Fruit fly (Drosophila melanogaster) whole organism, embryonic: Measurements from ENCODE around the gene CG17982.

Experiments
- Blimp-1 ChIP-seq: fragments of 200-800 bp; sonication (Bioruptor generic); optimal IDR thresholded peaks from 3 replicates; lab custom pipeline; 2018; ENCODE audit warnings: missing biosample characterization, missing genetic modification characterization, mild to moderate bottlenecking, moderate library complexity, missing genetic modification reagents
- C15 ChIP-seq: fragments of 200-800 bp; sonication (Bioruptor generic); IDR thresholded peaks from 3 replicates; pipeline ENCODE4 v1.3.6; 2022; ENCODE audit warnings: missing biosample characterization, missing genetic modification characterization
- CG11085 ChIP-seq: fragments of 200-800 bp; sonication (Bioruptor generic); IDR thresholded peaks from 2 replicates; pipeline ENCODE4 v1.3.6; 2022; ENCODE audit warnings: missing biosample characterization, missing genetic modification characterization
- CG11723 ChIP-seq: fragments of 200-800 bp; sonication (Bioruptor generic); optimal IDR thresholded peaks from 2 replicates; lab custom pipeline; 2017; ENCODE audit warnings: missing biosample characterization, mild to moderate bottlenecking, missing genetic modification characterization
- CG1233 ChIP-seq: fragments of 200-800 bp; sonication (Bioruptor generic); optimal IDR thresholded peaks from 4 replicates; lab custom pipeline; 2018; ENCODE audit warnings: missing biosample characterization, mild to moderate bottlenecking, missing genetic modification characterization
- CG13424 ChIP-seq: fragments of 200-800 bp; sonication (Bioruptor generic); optimal IDR thresholded peaks from 2 replicates; lab custom pipeline; 2019; ENCODE audit warnings: missing biosample characterization, mild to moderate bottlenecking, missing genetic modification characterization, moderate library complexity
- CG13894 ChIP-seq: fragments of 200-800 bp; sonication (Bioruptor generic); optimal IDR thresholded peaks from 3 replicates; lab custom pipeline; 2018; ENCODE audit warnings: missing biosample characterization, mild to moderate bottlenecking, missing genetic modification characterization, moderate library complexity
- CG14014 ChIP-seq: fragments of 200-800 bp; sonication (Bioruptor generic); IDR thresholded peaks from 2 replicates; pipeline ENCODE4 v1.3.6; 2022; ENCODE audit warnings: missing biosample characterization, missing genetic modification characterization
- CG14710 ChIP-seq: fragments of 200-800 bp; sonication (Bioruptor generic); optimal IDR thresholded peaks from 3 replicates; lab custom pipeline; 2019; ENCODE audit warnings: missing biosample characterization, mild to moderate bottlenecking, missing genetic modification characterization, moderate library complexity
- CG15479 ChIP-seq: fragments of 200-800 bp; sonication (Bioruptor generic); optimal IDR thresholded peaks from 3 replicates; lab custom pipeline; 2019; ENCODE audit warnings: missing biosample characterization, mild to moderate bottlenecking, missing genetic modification characterization, moderate library complexity
- CG15696 ChIP-seq: fragments of 200-800 bp; sonication (Bioruptor generic); optimal IDR thresholded peaks from 2 replicates; lab custom pipeline; 2019; ENCODE audit warnings: missing biosample characterization, mild to moderate bottlenecking, missing genetic modification characterization, moderate library complexity
- CG17186 ChIP-seq: fragments of 200-800 bp; sonication (Bioruptor generic); optimal IDR thresholded peaks from 3 replicates; lab custom pipeline; 2017; ENCODE audit warnings: missing biosample characterization, missing genetic modification reagents, missing genetic modification characterization
- CG1832 ChIP-seq: fragments of 200-800 bp; sonication (Bioruptor generic); optimal IDR thresholded peaks from 2 replicates; lab custom pipeline; 2017; ENCODE audit warnings: missing biosample characterization, mild to moderate bottlenecking, missing genetic modification characterization, inconsistent platforms
- CG32772 ChIP-seq: fragments of 200-800 bp; sonication (Bioruptor generic); IDR thresholded peaks from 2 replicates; pipeline ENCODE4 v1.3.6; 2022; ENCODE audit warnings: missing biosample characterization, missing genetic modification characterization
- CG3847 ChIP-seq: fragments of 200-800 bp; sonication (Bioruptor generic); IDR thresholded peaks from 2 replicates; pipeline ENCODE4 v1.3.6; 2022; ENCODE audit warnings: missing biosample characterization, missing genetic modification characterization
- CG42726 ChIP-seq: fragments of 200-800 bp; sonication (Bioruptor generic); IDR thresholded peaks from 2 replicates; pipeline ENCODE4 v1.3.6; 2022; ENCODE audit warnings: missing biosample characterization, missing genetic modification characterization; ENCODE audit not compliant: partially characterized antibody
- CG4424 ChIP-seq: fragments of 200-800 bp; sonication (Bioruptor generic); optimal IDR thresholded peaks from 3 replicates; lab custom pipeline; 2016; ENCODE audit warnings: missing biosample characterization, missing genetic modification characterization
- CG8281 ChIP-seq: fragments of 200-800 bp; sonication (Bioruptor generic); optimal IDR thresholded peaks from 2 replicates; lab custom pipeline; 2018; ENCODE audit warnings: missing biosample characterization, mild to moderate bottlenecking, missing genetic modification characterization, moderate library complexity
- CG8388 ChIP-seq: fragments of 200-800 bp; sonication (Bioruptor generic); optimal IDR thresholded peaks from 2 replicates; lab custom pipeline; 2019; ENCODE audit warnings: missing biosample characterization, mild to moderate bottlenecking, missing genetic modification characterization, moderate library complexity
- CG9215 ChIP-seq: fragments of 200-800 bp; sonication (Bioruptor generic); IDR thresholded peaks from 2 replicates; pipeline ENCODE4 v1.3.6; 2022; ENCODE audit warnings: missing biosample characterization, missing genetic modification characterization
- CkIIα-i1 ChIP-seq: fragments of 200-800 bp; sonication (Bioruptor generic); IDR thresholded peaks from 2 replicates; pipeline ENCODE4 v1.3.6; 2022; ENCODE audit warnings: missing biosample characterization, missing genetic modification characterization
- Doc2 ChIP-seq: fragments of 200-800 bp; sonication (Bioruptor generic); IDR thresholded peaks from 2 replicates; pipeline ENCODE4 v1.3.6; 2022; ENCODE audit warnings: missing biosample characterization, missing genetic modification characterization
- Hr39 ChIP-seq: fragments of >200 bp; optimal IDR thresholded peaks from 2 replicates; lab custom pipeline; 2017
- Neu2 ChIP-seq: fragments of 200-800 bp; sonication (Bioruptor generic); optimal IDR thresholded peaks from 3 replicates; lab custom pipeline; 2016; ENCODE audit warnings: missing biosample characterization, missing genetic modification characterization, borderline replicate concordance
- Pdp1 ChIP-seq, 2 experiments: fragments of 200-800 bp; sonication (Bioruptor generic); optimal IDR thresholded peaks; 3 replicates each; lab custom pipeline; 2016; ENCODE audit warnings: missing biosample characterization in 2 of 2, missing genetic modification characterization in 2 of 2, mild to moderate bottlenecking in 1 of 2, moderate library complexity in 1 of 2
- Tbp ChIP-seq: fragments of >200 bp; optimal IDR thresholded peaks from 2 replicates; lab custom pipeline; 2018; ENCODE audit warnings: missing biosample characterization, missing genetic modification characterization
- abd-A ChIP-seq: fragments of 200-800 bp; sonication (Bioruptor generic); optimal IDR thresholded peaks from 3 replicates; lab custom pipeline; 2019; ENCODE audit warnings: missing biosample characterization, mild to moderate bottlenecking, missing genetic modification characterization, moderate library complexity
- ato ChIP-seq: fragments of 200-800 bp; sonication (Bioruptor generic); IDR thresholded peaks from 2 replicates; pipeline ENCODE4 v1.3.6; 2022; ENCODE audit warnings: missing biosample characterization, missing genetic modification characterization; ENCODE audit not compliant: partially characterized antibody
- bsh ChIP-seq, 2 experiments: fragments of 200-800 bp; sonication (Bioruptor generic); optimal IDR thresholded peaks; 2 replicates each; lab custom pipeline; 2017 to 2018; ENCODE audit warnings: mild to moderate bottlenecking in 2 of 2, missing biosample characterization in 2 of 2, missing genetic modification characterization in 2 of 2, moderate library complexity in 1 of 2
- btn ChIP-seq: fragments of 200-800 bp; sonication (Bioruptor generic); optimal IDR thresholded peaks from 2 replicates; lab custom pipeline; 2016; ENCODE audit warnings: missing biosample characterization, missing genetic modification characterization
- crol ChIP-seq: fragments of 200-800 bp; sonication (Bioruptor generic); IDR thresholded peaks from 2 replicates; pipeline ENCODE4 v1.3.6; 2022; ENCODE audit warnings: missing biosample characterization, missing genetic modification characterization
- dati ChIP-seq: fragments of 200-800 bp; sonication (Bioruptor generic); IDR thresholded peaks from 2 replicates; pipeline ENCODE4 v1.3.6; 2022; ENCODE audit warnings: missing biosample characterization, missing genetic modification characterization
- ewg ChIP-seq: fragments of 200-800 bp; sonication (Bioruptor generic); optimal IDR thresholded peaks from 3 replicates; lab custom pipeline; 2017; ENCODE audit warnings: mild to moderate bottlenecking, missing biosample characterization, missing genetic modification reagents, missing genetic modification characterization
- fu2 ChIP-seq: fragments of 200-800 bp; sonication (Bioruptor generic); optimal IDR thresholded peaks from 2 replicates; lab custom pipeline; 2016; ENCODE audit warnings: missing biosample characterization, missing genetic modification characterization
- gem ChIP-seq: fragments of 200-800 bp; sonication (Bioruptor generic); optimal IDR thresholded peaks from 2 replicates; lab custom pipeline; 2019; ENCODE audit warnings: missing biosample characterization, mild to moderate bottlenecking, missing genetic modification characterization, moderate library complexity
- gt ChIP-seq: fragments of 200-800 bp; sonication (Bioruptor generic); IDR thresholded peaks from 2 replicates; pipeline ENCODE4 v1.3.6; 2022; ENCODE audit warnings: missing biosample characterization, missing genetic modification characterization
- jumu ChIP-seq: fragments of 200-800 bp; sonication (Bioruptor generic); optimal IDR thresholded peaks from 3 replicates; lab custom pipeline; 2016; ENCODE audit warnings: missing biosample characterization, missing genetic modification characterization
- lov ChIP-seq, 2 experiments: fragments of 200-800 bp in 1 of 2; fragments of >200 bp in 1 of 2; sonication (Bioruptor generic) in 1 of 2; IDR thresholded peaks in 1 of 2; optimal IDR thresholded peaks in 1 of 2; 2 replicates in 1 of 2; 3 replicates in 1 of 2; pipeline versions ENCODE4 v1.3.6 to Lab custom; 2017 to 2022; ENCODE audit warnings: missing biosample characterization in 1 of 2, missing genetic modification characterization in 1 of 2
- mam ChIP-seq: fragments of 200-800 bp; sonication (Bioruptor generic); optimal IDR thresholded peaks from 3 replicates; lab custom pipeline; 2016; ENCODE audit warnings: missing biosample characterization, missing genetic modification characterization
- ro ChIP-seq: fragments of 200-800 bp; sonication (Bioruptor generic); IDR thresholded peaks from 2 replicates; pipeline ENCODE4 v1.3.6; 2022; ENCODE audit warnings: missing biosample characterization, missing genetic modification characterization
- run ChIP-seq: fragments of 200-800 bp; sonication (Bioruptor generic); optimal IDR thresholded peaks from 3 replicates; lab custom pipeline; 2018; ENCODE audit warnings: missing biosample characterization, mild to moderate bottlenecking, missing genetic modification characterization
- schlank ChIP-seq: fragments of 200-800 bp; sonication (Bioruptor generic); optimal IDR thresholded peaks from 2 replicates; lab custom pipeline; 2018; ENCODE audit warnings: missing biosample characterization, mild to moderate bottlenecking, missing genetic modification characterization
- sens-2 ChIP-seq: fragments of 200-800 bp; sonication (Bioruptor generic); IDR thresholded peaks from 2 replicates; pipeline ENCODE4 v1.3.6; 2022; ENCODE audit warnings: missing biosample characterization, missing genetic modification characterization
- shn ChIP-seq: fragments of 200-800 bp; sonication (Bioruptor generic); optimal IDR thresholded peaks from 3 replicates; lab custom pipeline; 2016; ENCODE audit warnings: missing biosample characterization, missing genetic modification characterization
- sisA ChIP-seq: fragments of 200-800 bp; sonication (Bioruptor generic); IDR thresholded peaks from 2 replicates; pipeline ENCODE4 v1.3.6; 2022; ENCODE audit warnings: missing biosample characterization, missing genetic modification characterization
- slp2 ChIP-seq: fragments of 200-800 bp; sonication (Bioruptor generic); optimal IDR thresholded peaks from 2 replicates; lab custom pipeline; 2016; ENCODE audit warnings: missing biosample characterization, missing genetic modification characterization
- sqz ChIP-seq: fragments of 200-800 bp; sonication (Bioruptor generic); optimal IDR thresholded peaks from 3 replicates; lab custom pipeline; 2018; ENCODE audit warnings: missing biosample characterization, mild to moderate bottlenecking, missing genetic modification characterization
- sug ChIP-seq: fragments of 200-800 bp; optimal IDR thresholded peaks from 2 replicates; lab custom pipeline; 2019; ENCODE audit warnings: missing biosample characterization, mild to moderate bottlenecking, missing genetic modification characterization, moderate library complexity
- wek ChIP-seq: fragments of 200-800 bp; sonication (Bioruptor generic); optimal IDR thresholded peaks from 3 replicates; lab custom pipeline; 2018; ENCODE audit warnings: missing biosample characterization, mild to moderate bottlenecking, missing genetic modification characterization, moderate library complexity
- zfh1 ChIP-seq: fragments of 200-800 bp; sonication (Bioruptor generic); IDR thresholded peaks from 3 replicates; pipeline ENCODE4 v1.3.6; 2022; ENCODE audit warnings: missing biosample characterization, missing genetic modification characterization

The CG17982 gene

dm6 chrX:8157294-8157693 lies 13.7 kb upstream of the CG17982 start, which contains the start of the genes Traf6 and GIIIspla2 (continued):
- no peak for TF ChIP-seq sqz
- no peak for TF ChIP-seq CG13894 (tag; lab: Kevin White, UChicago)
- peak; percentile 86 for TF ChIP-seq CG3847 (GFP tag; lab: Robert Waterston, UW)
- TF ChIP-seq CG8281 (tag; lab: Kevin White, UChicago): peak; percentile 11
- TF ChIP-seq jumu (GFP tag; lab: Kevin White, UChicago): peak; percentile 74
- peak; percentile 73 for TF ChIP-seq CG14014 (GFP tag; lab: Robert Waterston, UW)
- TF ChIP-seq CG32772 (GFP tag; lab: Robert Waterston, UW): peak; percentile 61
- no peak for TF ChIP-seq CkIIα-i1 (GFP tag; lab: Robert Waterston, UW)
- TF ChIP-seq zfh1 (GFP tag; lab: Robert Waterston, UW): peak; percentile 83
- peak; percentile 70 for TF ChIP-seq CG1233
- TF ChIP-seq run (tag; lab: Kevin White, UChicago): no peak
- no peak for TF ChIP-seq CG1832 (GFP tag; lab: Kevin White, UChicago)
- TF ChIP-seq Tbp (GFP tag; lab: Kevin White, UChicago): no peak
- no peak for TF ChIP-seq abd-A (tag; lab: Kevin White, UChicago)
- TF ChIP-seq Pdp1 (GFP tag; optimal IDR thresholded peaks at IDR 0.05; lab: Kevin White, UChicago): peak; percentile 54 to 67
- TF ChIP-seq shn (GFP tag; lab: Kevin White, UChicago): peak; percentile 77
- TF ChIP-seq ro (GFP tag; lab: Robert Waterston, UW): 0 out of 2 replicates have a peak, but pooled peaks have one; percentile 30
- TF ChIP-seq sisA (GFP tag; lab: Robert Waterston, UW): peak; percentile 76
- peak; percentile 88 for TF ChIP-seq CG17186 (GFP tag; lab: Kevin White, UChicago)
- TF ChIP-seq gem: peak; percentile 84
- TF ChIP-seq lov (optimal IDR thresholded peaks at IDR 0.05; lab: Kevin White, UChicago): no peak
- TF ChIP-seq lov (GFP tag; IDR thresholded peaks at IDR 0.05; lab: Robert Waterston, UW): peak; percentile 63; the same call in 1 of the 3 replicates
- peak; percentile 75 for TF ChIP-seq ewg (GFP tag; lab: Kevin White, UChicago)
- peak; percentile 69 for TF ChIP-seq CG11085 (GFP tag; lab: Robert Waterston, UW)
- peak; percentile 52 for TF ChIP-seq wek (GFP tag; lab: Kevin White, UChicago)
- TF ChIP-seq mam: peak; percentile 79
- TF ChIP-seq CG15479 (GFP tag; lab: Kevin White, UChicago): no peak
- TF ChIP-seq gt (GFP tag; lab: Robert Waterston, UW): peak; percentile 59; the same call in 1 of the 2 replicates
- TF ChIP-seq schlank (tag; lab: Kevin White, UChicago): peak; percentile 56
- peak; percentile 84 for TF ChIP-seq CG14710 (tag; lab: Kevin White, UChicago)
- TF ChIP-seq CG4424 (GFP tag; lab: Kevin White, UChicago): peak; percentile 65
- peak; percentile 79; the same call in 1 of the 2 replicates for TF ChIP-seq CG9215 (GFP tag; lab: Robert Waterston, UW)
- TF ChIP-seq crol (GFP tag; lab: Robert Waterston, UW): no peak
- no peak for TF ChIP-seq Neu2 (GFP tag; lab: Kevin White, UChicago)
- peak; percentile 65 for TF ChIP-seq CG15696 (tag; lab: Kevin White, UChicago)
- no peak for TF ChIP-seq Hr39 (lab: Kevin White, UChicago)
- TF ChIP-seq Doc2 (GFP tag; lab: Robert Waterston, UW): no peak
- TF ChIP-seq ato (GFP tag; lab: Robert Waterston, UW): no peak
- TF ChIP-seq CG11723 (GFP tag; lab: Kevin White, UChicago): no peak
- TF ChIP-seq CG42726 (GFP tag; lab: Robert Waterston, UW): no peak
- peak; percentile 78 for TF ChIP-seq fu2 (GFP tag; lab: Kevin White, UChicago)
- peak; percentile 83 for TF ChIP-seq CG13424
- TF ChIP-seq sens-2 (GFP tag; lab: Robert Waterston, UW): no peak
- peak; percentile 84 for TF ChIP-seq sug (tag; lab: Kevin White, UChicago)
- no peak for TF ChIP-seq C15 (GFP tag; lab: Robert Waterston, UW)
- peak; percentile 36 for TF ChIP-seq btn (GFP tag; lab: Kevin White, UChicago)
- TF ChIP-seq CG8388: peak; percentile 79
- TF ChIP-seq dati: no peak
- TF ChIP-seq bsh (GFP tag; optimal IDR thresholded peaks at IDR 0.05; lab: Kevin White, UChicago): peak in 1 of 2 experiments; percentile 75
- no peak for TF ChIP-seq Blimp-1 (GFP tag; lab: Kevin White, UChicago)
- TF ChIP-seq slp2 (GFP tag; lab: Kevin White, UChicago): peak; percentile 25
